Worm (Caenorhabditis elegans): Measurements from ENCODE around the gene ergo-1.

DNA sequence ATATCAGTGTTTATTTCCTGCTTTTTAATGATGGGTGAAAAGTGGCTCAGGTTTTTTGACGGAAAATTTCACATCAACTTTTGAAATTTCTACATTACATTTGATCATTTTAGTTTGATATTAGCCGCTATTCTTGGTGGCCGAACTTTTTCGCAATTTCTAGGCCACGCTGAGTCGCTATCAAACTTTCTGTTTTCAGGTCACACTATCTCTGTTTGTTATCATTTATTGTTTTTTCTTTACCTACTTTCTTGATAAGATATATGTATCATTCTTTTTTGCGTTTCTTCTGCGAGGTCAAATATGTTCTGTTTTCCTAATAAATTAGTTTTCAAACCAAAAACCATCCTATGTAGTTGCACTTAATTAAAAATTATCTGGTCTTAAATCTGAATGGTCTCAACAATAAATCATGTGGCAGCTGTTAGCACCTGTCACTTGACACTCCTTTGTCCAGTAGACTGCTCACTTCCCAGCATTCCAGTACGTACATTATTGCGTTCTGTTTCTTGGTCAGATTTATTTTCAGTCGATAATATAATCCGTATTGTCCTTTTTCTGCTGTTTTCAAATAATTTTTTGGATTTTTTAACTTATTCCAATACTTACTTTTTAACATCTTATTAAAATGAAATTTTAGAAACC is 51.7 kb downstream of the ergo-1 start:
- TF ChIP-seq F13C5.2 (tag; optimal IDR thresholded peaks at IDR 0.05) (no peak), hnd-1 (tag; optimal IDR thresholded peaks at IDR 0.05) (no peak), flt-1 (GFP tag; IDR thresholded peaks at IDR 0.05) (no peak), aly-1 (tag; optimal IDR thresholded peaks at IDR 0.05) (no peak), tbx-37 (GFP tag; conservative IDR thresholded peaks at IDR 0.05) (no peak), ama-1 (optimal IDR thresholded peaks at IDR 0.05) (no peak), sea-1 (GFP tag; conservative IDR thresholded peaks at IDR 0.05) (no peak), ets-7 (tag; optimal IDR thresholded peaks at IDR 0.05) (no peak)

All from whole organism, early embryonic.